Worm (Caenorhabditis elegans): Measurements from ENCODE around the gene arrd-8.
A peak's percentile ranks its signal among the peaks of the same experiment; 100 is the strongest.

arrd-8 gene

ce11 chrII:12055408-12056140, 9.3 kb upstream of the arrd-8 start:
- TF ChIP-seq med-1 (GFP tag; optimal IDR thresholded peaks at IDR 0.05; ENCODE audit: insufficient read depth) (no peak), klf-2 (GFP tag; conservative IDR thresholded peaks at IDR 0.05) (no peak), flt-1 (GFP tag; IDR thresholded peaks at IDR 0.05) (no peak), T22C8.4 (GFP tag; IDR thresholded peaks at IDR 0.05) (no peak), ztf-29 (GFP tag; IDR thresholded peaks at IDR 0.05) (no peak), cog-1 (tag; optimal IDR thresholded peaks at IDR 0.05) (no peak), ref-1 (GFP tag; conservative IDR thresholded peaks at IDR 0.05) (no peak), tab-1 (GFP tag; IDR thresholded peaks at IDR 0.05) (no peak), ztf-23 (GFP tag; IDR thresholded peaks at IDR 0.05) (no peak)

- TF ChIP-seq cog-1 (tag; optimal IDR thresholded peaks at IDR 0.05): no peak
- TF ChIP-seq ztf-29 (GFP tag; IDR thresholded peaks at IDR 0.05): no peak
- TF ChIP-seq med-1 (GFP tag; optimal IDR thresholded peaks at IDR 0.05; ENCODE audit: insufficient read depth): no peak
- TF ChIP-seq klf-2 (GFP tag; conservative IDR thresholded peaks at IDR 0.05): no peak
- no peak for TF ChIP-seq flt-1 (GFP tag; IDR thresholded peaks at IDR 0.05)
- no peak for TF ChIP-seq ref-1 (GFP tag; conservative IDR thresholded peaks at IDR 0.05)
- no peak for TF ChIP-seq T22C8.4 (GFP tag; IDR thresholded peaks at IDR 0.05)
- TF ChIP-seq ztf-23 (GFP tag; IDR thresholded peaks at IDR 0.05): no peak
- TF ChIP-seq tab-1 (GFP tag; IDR thresholded peaks at IDR 0.05): no peak
Measured at ce11 chrII:12058298-12058697, 6.6 kb upstream of the arrd-8 start.

- TF ChIP-seq ztf-29 (GFP tag; IDR thresholded peaks at IDR 0.05): no peak
- no peak for TF ChIP-seq ref-1 (GFP tag; conservative IDR thresholded peaks at IDR 0.05)
- no peak for TF ChIP-seq med-1 (GFP tag; optimal IDR thresholded peaks at IDR 0.05; ENCODE audit: insufficient read depth)
- TF ChIP-seq T22C8.4 (GFP tag; IDR thresholded peaks at IDR 0.05): no peak
- TF ChIP-seq tab-1 (GFP tag; IDR thresholded peaks at IDR 0.05): no peak
- TF ChIP-seq ztf-23 (GFP tag; IDR thresholded peaks at IDR 0.05): no peak
- no peak for TF ChIP-seq flt-1 (GFP tag; IDR thresholded peaks at IDR 0.05)
- TF ChIP-seq klf-2 (GFP tag; conservative IDR thresholded peaks at IDR 0.05): no peak
- TF ChIP-seq cog-1 (tag; optimal IDR thresholded peaks at IDR 0.05): no peak
Measured at ce11 chrII:12059872-12060271, 5.0 kb upstream of the arrd-8 start.

ce11 chrII:12062521-12062920, 2.4 kb upstream of the arrd-8 start, which contains the start of gene arrd-7:
TSS of gene arrd-7 (minus strand) at chrII:12062621.
- TF ChIP-seq ref-1 (GFP tag; conservative IDR thresholded peaks at IDR 0.05) (no peak), klf-2 (GFP tag; conservative IDR thresholded peaks at IDR 0.05) (no peak), cog-1 (tag; optimal IDR thresholded peaks at IDR 0.05) (no peak), med-1 (GFP tag; optimal IDR thresholded peaks at IDR 0.05; ENCODE audit: insufficient read depth) (no peak)

DNA sequence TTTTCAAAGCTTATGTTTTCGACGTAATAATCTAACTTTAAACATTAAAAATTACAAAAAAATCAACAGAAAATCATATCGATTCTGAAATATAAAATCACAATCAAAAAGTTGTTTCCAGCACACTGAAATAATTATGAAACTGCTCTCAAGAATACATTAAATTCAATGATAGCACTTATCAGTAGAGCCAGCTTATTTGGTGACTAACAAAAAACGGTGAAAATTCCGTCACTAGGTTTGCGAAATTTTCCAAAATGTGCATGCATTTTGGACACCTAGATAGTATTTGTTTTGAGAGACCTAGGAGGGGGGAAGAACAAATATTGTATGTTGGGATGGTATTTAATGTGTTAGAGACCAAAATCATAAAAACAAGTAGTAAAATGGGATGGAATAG, 1.8 kb upstream of the arrd-8 start:
- TF ChIP-seq flt-1 (GFP tag; IDR thresholded peaks at IDR 0.05) (no peak), klf-2 (GFP tag; conservative IDR thresholded peaks at IDR 0.05) (no peak), ref-1 (GFP tag; conservative IDR thresholded peaks at IDR 0.05) (no peak), ztf-23 (GFP tag; IDR thresholded peaks at IDR 0.05) (no peak), tab-1 (GFP tag; IDR thresholded peaks at IDR 0.05) (no peak), ztf-29 (GFP tag; IDR thresholded peaks at IDR 0.05) (no peak), cog-1 (tag; optimal IDR thresholded peaks at IDR 0.05) (no peak), T22C8.4 (GFP tag; IDR thresholded peaks at IDR 0.05) (no peak), med-1 (GFP tag; optimal IDR thresholded peaks at IDR 0.05; ENCODE audit: insufficient read depth) (no peak)

DNA sequence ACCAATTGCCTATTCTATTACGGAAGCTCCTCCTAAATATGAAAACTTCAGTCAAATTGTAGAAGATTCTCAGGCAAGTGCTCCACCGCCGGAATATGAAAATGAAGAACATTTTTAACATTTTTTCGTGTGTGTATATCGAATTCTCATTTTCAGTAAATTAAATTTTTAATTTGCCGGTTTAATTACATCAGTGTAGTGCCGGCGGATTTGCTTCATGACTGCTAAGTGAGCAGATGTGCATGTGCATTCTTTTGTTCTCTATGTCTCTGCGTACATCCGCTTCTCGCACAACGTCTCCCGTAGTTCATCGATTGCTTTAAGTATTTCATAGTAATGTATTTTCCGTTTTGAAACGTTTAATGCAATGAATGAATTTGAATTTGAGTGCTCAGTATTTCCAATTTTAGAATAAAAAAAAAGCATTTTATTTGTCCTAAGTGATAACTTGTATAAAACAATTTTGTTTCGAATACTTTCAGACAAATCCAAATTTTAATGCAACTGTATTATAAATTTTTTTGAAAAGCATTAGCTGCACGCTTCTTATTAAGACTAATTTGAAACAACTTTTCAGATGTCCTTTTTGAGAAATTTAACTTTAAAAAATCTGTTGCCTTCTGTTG, 2.7 kb downstream of the arrd-8 start, which contains the start of gene Y17G7B.22:
Y17G7B.22 (plus strand) TSS at position 576 of the 626 bp plus-strand sequence.
- no peak for TF ChIP-seq med-1 (GFP tag; optimal IDR thresholded peaks at IDR 0.05; ENCODE audit: insufficient read depth)

ce11 chrII:12071243-12071642, 6.4 kb downstream of the arrd-8 start:
- no peak for TF ChIP-seq ref-1 (GFP tag; conservative IDR thresholded peaks at IDR 0.05)
- no peak for TF ChIP-seq ztf-29 (GFP tag; IDR thresholded peaks at IDR 0.05)
- no peak for TF ChIP-seq flt-1 (GFP tag; IDR thresholded peaks at IDR 0.05)
- TF ChIP-seq T22C8.4 (GFP tag; IDR thresholded peaks at IDR 0.05): no peak
- no peak for TF ChIP-seq cog-1 (tag; optimal IDR thresholded peaks at IDR 0.05)
- TF ChIP-seq ztf-23 (GFP tag; IDR thresholded peaks at IDR 0.05): no peak
- TF ChIP-seq klf-2 (GFP tag; conservative IDR thresholded peaks at IDR 0.05): no peak
- no peak for TF ChIP-seq med-1 (GFP tag; optimal IDR thresholded peaks at IDR 0.05; ENCODE audit: insufficient read depth)
- no peak for TF ChIP-seq tab-1 (GFP tag; IDR thresholded peaks at IDR 0.05)

- TF ChIP-seq ztf-23 (GFP tag; IDR thresholded peaks at IDR 0.05) (no peak), flt-1 (GFP tag; IDR thresholded peaks at IDR 0.05) (0 out of 2 replicates have a peak, but pooled peaks have one; percentile 38)
Measured at ce11 chrII:12076355-12076754, 11.5 kb downstream of the arrd-8 start.

ce11 chrII:12077281-12077680, 12.4 kb downstream of the arrd-8 start:
- TF ChIP-seq T22C8.4 (GFP tag; IDR thresholded peaks at IDR 0.05): no peak
- no peak for TF ChIP-seq cog-1 (tag; optimal IDR thresholded peaks at IDR 0.05)
- TF ChIP-seq tab-1 (GFP tag; IDR thresholded peaks at IDR 0.05): no peak
- TF ChIP-seq klf-2 (GFP tag; conservative IDR thresholded peaks at IDR 0.05): no peak
- TF ChIP-seq ref-1 (GFP tag; conservative IDR thresholded peaks at IDR 0.05): no peak
- TF ChIP-seq flt-1 (GFP tag; IDR thresholded peaks at IDR 0.05): no peak
- TF ChIP-seq ztf-29 (GFP tag; IDR thresholded peaks at IDR 0.05): no peak
- no peak for TF ChIP-seq ztf-23 (GFP tag; IDR thresholded peaks at IDR 0.05)
- no peak for TF ChIP-seq med-1 (GFP tag; optimal IDR thresholded peaks at IDR 0.05; ENCODE audit: insufficient read depth)

DNA sequence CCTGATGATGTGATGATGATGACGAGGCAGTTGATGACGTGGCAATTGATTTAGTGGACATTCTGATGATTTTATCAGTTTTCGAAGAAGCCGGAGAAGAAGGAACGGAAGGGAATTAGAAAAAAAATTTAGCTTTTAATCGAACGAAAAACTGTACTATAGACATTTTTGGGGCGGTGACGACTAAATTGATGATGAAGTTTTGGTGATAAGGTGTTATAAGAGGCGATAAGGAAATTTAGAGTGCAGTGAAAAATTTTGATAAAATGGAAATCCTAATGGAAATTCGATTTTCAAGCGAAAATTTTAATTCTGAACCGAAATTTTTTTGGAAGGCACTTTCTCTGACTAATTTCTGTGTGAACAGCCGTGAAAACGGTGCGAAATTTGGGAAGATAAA, 15.1 kb downstream of the arrd-8 start:
- TF ChIP-seq flt-1 (GFP tag; IDR thresholded peaks at IDR 0.05): no peak
- TF ChIP-seq ref-1 (GFP tag; conservative IDR thresholded peaks at IDR 0.05): no peak
- no peak for TF ChIP-seq klf-2 (GFP tag; conservative IDR thresholded peaks at IDR 0.05)
- no peak for TF ChIP-seq T22C8.4 (GFP tag; IDR thresholded peaks at IDR 0.05)
- no peak for TF ChIP-seq ztf-29 (GFP tag; IDR thresholded peaks at IDR 0.05)
- TF ChIP-seq tab-1 (GFP tag; IDR thresholded peaks at IDR 0.05): no peak
- TF ChIP-seq cog-1 (tag; optimal IDR thresholded peaks at IDR 0.05): no peak
- no peak for TF ChIP-seq ztf-23 (GFP tag; IDR thresholded peaks at IDR 0.05)
- no peak for TF ChIP-seq med-1 (GFP tag; optimal IDR thresholded peaks at IDR 0.05; ENCODE audit: insufficient read depth)
